Worm (Caenorhabditis elegans) whole organism, early embryonic: Measurements from ENCODE around the gene cpsf-2.

Source experiments
- F13C5.2 ChIP-seq: sonication (generic microtip); optimal IDR thresholded peaks from 2 replicates; lab custom pipeline; 2017; ENCODE audit warnings: mild to moderate bottlenecking, missing genetic modification characterization, inconsistent platforms, missing compliant biosample characterization
- ama-1 ChIP-seq: fragments of 150-350 bp; optimal IDR thresholded peaks from 2 replicates; lab custom pipeline; 2014
- ceh-13 ChIP-seq: fragments of 200-800 bp; sonication (Bioruptor generic); optimal IDR thresholded peaks from 2 replicates; lab custom pipeline; 2018; ENCODE audit warnings: mild to moderate bottlenecking, missing genetic modification characterization, missing compliant biosample characterization
- ets-7 ChIP-seq: sonication (generic microtip); optimal IDR thresholded peaks from 2 replicates; lab custom pipeline; 2016; ENCODE audit warnings: missing genotype, missing genetic modification characterization, missing compliant biosample characterization
- flt-1 ChIP-seq: fragments of 200-800 bp; sonication (Bioruptor generic); IDR thresholded peaks from 2 replicates; pipeline ENCODE4 v1.3.6; 2022; ENCODE audit warnings: missing genetic modification characterization, missing compliant biosample characterization
- scrt-1 ChIP-seq: fragments of 200-800 bp; sonication (Bioruptor generic); IDR thresholded peaks from 2 replicates; pipeline ENCODE4 v1.3.6; 2022; ENCODE audit warnings: missing genetic modification characterization, missing compliant biosample characterization
- sea-1 ChIP-seq: fragments of 200-800 bp; sonication (Bioruptor generic); conservative IDR thresholded peaks from 2 replicates; pipeline ENCODE4 v1.3.6; 2022; ENCODE audit warnings: missing genetic modification characterization, missing compliant biosample characterization

DNA sequence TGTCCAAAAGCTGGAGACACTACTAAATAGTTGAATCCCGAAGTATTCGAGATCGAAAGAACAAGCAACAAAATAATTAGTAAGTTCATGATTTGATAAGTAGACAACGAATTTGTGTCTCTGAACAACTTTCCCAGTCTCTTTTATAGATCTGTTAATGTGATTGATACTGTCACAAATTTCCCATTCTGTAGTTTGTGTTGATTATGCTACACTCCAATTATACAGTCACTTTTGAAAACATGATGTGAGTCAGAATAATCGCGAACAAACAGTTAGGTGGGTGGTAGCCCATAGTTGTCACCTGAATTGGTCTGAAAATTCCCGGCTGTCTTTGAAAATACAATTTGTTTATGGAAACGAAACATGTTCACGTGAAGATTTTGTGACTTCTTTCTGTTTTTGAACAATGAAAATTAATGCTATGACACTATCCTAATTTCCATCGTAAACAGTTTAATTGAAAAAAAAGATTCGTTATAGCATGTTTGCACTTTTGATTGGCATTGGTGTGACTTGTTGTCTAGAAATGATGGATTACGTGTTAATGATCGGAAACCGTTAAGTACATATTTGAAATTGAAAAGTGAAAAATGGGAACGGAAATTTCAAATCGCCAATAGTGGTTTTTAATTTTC is 15.4 kb upstream of the cpsf-2 start, which contains the start of gene ugt-41:
- TF ChIP-seq ama-1 = no peak
- TF ChIP-seq ceh-13 (GFP tag; lab: Kevin White, UChicago) = no peak
- TF ChIP-seq flt-1 (GFP tag; lab: Robert Waterston, UW) = no peak
- no peak for TF ChIP-seq scrt-1 (GFP tag; lab: Robert Waterston, UW)
- no peak for TF ChIP-seq sea-1
- no peak for TF ChIP-seq ets-7 (tag; lab: Kevin White, UChicago)
- no peak for TF ChIP-seq F13C5.2 (tag; lab: Kevin White, UChicago)
